Worm (Caenorhabditis elegans): ENCODE data around the gene T01D3.3.

ce11 chrV:13748658-13749057 lies 44.6 kb downstream of the T01D3.3 start, which contains the start of gene F35E12.10:
- TF ChIP-seq lsy-2 (tag; optimal IDR thresholded peaks at IDR 0.05) (no peak), pha-4 (tag; optimal IDR thresholded peaks at IDR 0.05) (no peak), blmp-1 (tag; optimal IDR thresholded peaks at IDR 0.05) (no peak), M03D4.4 (tag; optimal IDR thresholded peaks at IDR 0.05) (no peak), nhr-2 (tag; optimal IDR thresholded peaks at IDR 0.05) (no peak), sptf-1 (tag; optimal IDR thresholded peaks at IDR 0.05) (no peak), unc-62 (GFP tag; optimal IDR thresholded peaks at IDR 0.05) (no peak), unc-39 (tag; optimal IDR thresholded peaks at IDR 0.05) (no peak), mab-5 (tag; optimal IDR thresholded peaks at IDR 0.05) (no peak)

Measured in whole organism, mixed stage, embryonic.